Worm (Caenorhabditis elegans): Measurements from ENCODE around the gene fip-1.

Gene fip-1

DNA sequence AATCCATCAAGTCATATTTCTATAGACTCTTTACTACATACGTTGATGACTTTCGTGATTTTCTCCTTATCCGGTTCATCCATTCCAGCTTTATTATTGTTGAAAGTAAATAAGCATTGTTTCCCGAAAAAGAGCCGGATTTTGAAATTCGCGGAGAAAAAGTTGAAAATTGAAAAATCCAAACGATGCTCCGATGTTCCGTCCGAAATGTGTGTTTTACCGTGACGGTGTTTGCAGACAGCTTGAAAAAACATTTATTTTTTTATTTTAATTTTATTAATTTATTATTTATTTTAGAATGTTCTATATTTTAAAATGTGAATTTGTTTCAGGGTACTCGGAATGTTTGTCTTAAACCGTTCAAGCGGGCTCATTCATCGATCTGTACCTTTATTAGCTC is 8.7 kb upstream of the fip-1 start, which contains the start of gene dnj-10 (continued):
- TF ChIP-seq attf-4 (tag; optimal IDR thresholded peaks at IDR 0.05) (no peak), Y48G9A.11 (GFP tag; IDR thresholded peaks at IDR 0.05) (no peak), D1046.2 (GFP tag; IDR thresholded peaks at IDR 0.05) (no peak), nhr-237 (tag; optimal IDR thresholded peaks at IDR 0.05) (no peak), dmd-6 (GFP tag; IDR thresholded peaks at IDR 0.05) (no peak), T20F7.1 (GFP tag; optimal IDR thresholded peaks at IDR 0.05) (peak; percentile 95), tag-97 (GFP tag; IDR thresholded peaks at IDR 0.05) (no peak), arid-1 (GFP tag; conservative IDR thresholded peaks at IDR 0.05) (no peak), zip-11 (GFP tag; IDR thresholded peaks at IDR 0.05) (no peak), hlh-11 (tag; optimal IDR thresholded peaks at IDR 0.05) (no peak), R02D3.7 (tag; optimal IDR thresholded peaks at IDR 0.05) (no peak), nhr-10 (tag; optimal IDR thresholded peaks at IDR 0.05) (no peak), daf-12 (tag; optimal IDR thresholded peaks at IDR 0.05) (no peak), mdt-29 (GFP tag; IDR thresholded peaks at IDR 0.05) (no peak), F49E8.2 (tag; optimal IDR thresholded peaks at IDR 0.05; ENCODE audit: borderline replicate concordance) (no peak), jun-1 (tag; optimal IDR thresholded peaks at IDR 0.05) (no peak), mep-1 (tag; optimal IDR thresholded peaks at IDR 0.05) (no peak), duxl-1 (tag; optimal IDR thresholded peaks at IDR 0.05; ENCODE audit: poor library complexity) (no peak), ceh-28 (tag; optimal IDR thresholded peaks at IDR 0.05) (no peak), egl-43 (GFP tag; IDR thresholded peaks at IDR 0.05) (no peak), spr-1 (tag; optimal IDR thresholded peaks at IDR 0.05) (no peak), ces-1 (GFP tag; optimal IDR thresholded peaks at IDR 0.05) (no peak), ceh-32 (tag; optimal IDR thresholded peaks at IDR 0.05; ENCODE audit: poor library complexity) (no peak), aly-2 (tag; optimal IDR thresholded peaks at IDR 0.05) (no peak), snpc-4 (tag; optimal IDR thresholded peaks at IDR 0.05) (no peak), dmd-8 (GFP tag; IDR thresholded peaks at IDR 0.05) (no peak), F10B5.3 (tag; optimal IDR thresholded peaks at IDR 0.05) (no peak), zfp-3 (GFP tag; conservative IDR thresholded peaks at IDR 0.05) (no peak), ceh-20 (GFP tag; IDR thresholded peaks at IDR 0.05) (no peak), set-16 (GFP tag; IDR thresholded peaks at IDR 0.05) (no peak), rbr-2 (tag; optimal IDR thresholded peaks at IDR 0.05) (peak; percentile 8), lin-13 (GFP tag; optimal IDR thresholded peaks at IDR 0.05) (no peak), sdz-12 (GFP tag; optimal IDR thresholded peaks at IDR 0.05) (no peak), pqm-1 (tag; optimal IDR thresholded peaks at IDR 0.05) (no peak), zip-2 (tag; optimal IDR thresholded peaks at IDR 0.05) (no peak), dve-1 (tag; optimal IDR thresholded peaks at IDR 0.05; ENCODE audit: insufficient read depth) (no peak), nhr-111 (GFP tag; optimal IDR thresholded peaks at IDR 0.05) (no peak), zag-1 (tag; optimal IDR thresholded peaks at IDR 0.05) (no peak), saeg-2 (GFP tag; IDR thresholded peaks at IDR 0.05) (no peak), lsy-2 (tag; optimal IDR thresholded peaks at IDR 0.05) (peak in 1 of 2 experiments; percentile 84), hlh-30 (tag; optimal IDR thresholded peaks at IDR 0.05; ENCODE audit: insufficient read depth) (peak; percentile 18), pha-4 (GFP tag; IDR thresholded peaks at IDR 0.05) (no peak), pha-4 (tag; optimal IDR thresholded peaks at IDR 0.05) (peak; percentile 61), Y5F2A.4 (GFP tag; optimal IDR thresholded peaks at IDR 0.05) (no peak), cey-2 (tag; optimal IDR thresholded peaks at IDR 0.05; ENCODE audit: borderline replicate concordance, insufficient read depth) (no peak), skn-1 (tag; optimal IDR thresholded peaks at IDR 0.05) (no peak), nhr-76 (tag; optimal IDR thresholded peaks at IDR 0.05) (no peak), F37D6.2 (tag; optimal IDR thresholded peaks at IDR 0.05) (no peak), ceh-62 (tag; optimal IDR thresholded peaks at IDR 0.05) (no peak), ceh-44 (GFP tag; IDR thresholded peaks at IDR 0.05) (no peak), nhr-42 (GFP tag; IDR thresholded peaks at IDR 0.05) (no peak), daf-19 (GFP tag; conservative IDR thresholded peaks at IDR 0.05) (no peak)
